Worm (Caenorhabditis elegans) whole organism, late embryonic: Measurements from ENCODE around the gene hpd-1.

Source experiments
- ceh-31 ChIP-seq: sonication (generic microtip); optimal IDR thresholded peaks from 2 replicates; lab custom pipeline; 2016; ENCODE audit warnings: missing genetic modification characterization, missing compliant biosample characterization
- dve-1 ChIP-seq: sonication (generic microtip); optimal IDR thresholded peaks from 2 replicates; lab custom pipeline; 2017; ENCODE audit warnings: antibody characterized with exemption, mild to moderate bottlenecking, missing genetic modification characterization, missing compliant biosample characterization
- elt-2 ChIP-seq: sonication (generic microtip); optimal IDR thresholded peaks from 2 replicates; lab custom pipeline; 2016; ENCODE audit warnings: missing genetic modification reagents, missing genetic modification characterization, missing compliant biosample characterization
- ets-4 ChIP-seq: sonication (generic microtip); optimal IDR thresholded peaks from 2 replicates; lab custom pipeline; 2016; ENCODE audit warnings: missing genetic modification characterization, missing compliant biosample characterization
- fkh-10 ChIP-seq: fragments of 150-350 bp; optimal IDR thresholded peaks from 2 replicates; lab custom pipeline; 2014; ENCODE audit warnings: missing biosample characterization, missing genetic modification reagents, missing genetic modification characterization
- nhr-11 ChIP-seq: fragments of 150-350 bp; optimal IDR thresholded peaks from 2 replicates; lab custom pipeline; 2014; ENCODE audit warnings: missing biosample characterization, missing genetic modification characterization
- pha-4 ChIP-seq: fragments of 150-350 bp; optimal IDR thresholded peaks from 2 replicates; lab custom pipeline; 2018; ENCODE audit warnings: missing biosample characterization, missing genetic modification reagents, missing genetic modification characterization
- pqm-1 ChIP-seq: sonication (generic microtip); optimal IDR thresholded peaks from 2 replicates; lab custom pipeline; 2016; ENCODE audit warnings: missing genetic modification characterization, missing compliant biosample characterization
- sox-2 ChIP-seq: fragments of 200-800 bp; sonication (Bioruptor generic); IDR thresholded peaks from 2 replicates; pipeline ENCODE4 v1.3.6; 2022; ENCODE audit warnings: missing genetic modification reagents, missing genetic modification characterization, missing compliant biosample characterization

DNA sequence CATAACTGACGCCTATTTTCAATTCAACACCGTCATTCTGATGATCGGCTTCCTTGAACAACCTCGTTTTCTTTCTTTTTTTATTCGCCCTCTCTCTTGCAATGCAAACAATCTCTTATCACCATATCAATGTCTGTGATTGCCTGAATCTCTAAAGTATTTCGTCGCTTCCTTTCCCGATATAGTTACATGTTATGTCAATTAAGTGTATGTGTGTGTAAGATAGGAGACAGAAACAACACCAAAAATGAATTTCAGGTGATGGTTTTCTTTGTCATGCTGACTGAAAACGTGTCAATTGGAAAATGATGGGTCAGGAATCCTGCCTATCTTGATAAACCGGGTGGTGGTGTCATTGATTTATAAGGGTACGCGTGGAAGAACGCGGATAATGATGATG lies 2.0 kb upstream of the hpd-1 start:
- peak; percentile 74 for TF ChIP-seq elt-2 (tag; lab: Kevin White, UChicago)
- no peak for TF ChIP-seq fkh-10 (GFP tag; lab: Kevin White, UChicago)
- no peak for TF ChIP-seq sox-2 (GFP tag; lab: Robert Waterston, UW)
- no peak for TF ChIP-seq ceh-31 (tag; lab: Kevin White, UChicago)
- TF ChIP-seq nhr-11 (tag; lab: Kevin White, UChicago): no peak
- TF ChIP-seq pqm-1: no peak
- no peak for TF ChIP-seq pha-4 (tag; lab: Kevin White, UChicago)
- no peak for TF ChIP-seq dve-1 (tag; lab: Kevin White, UChicago)
- no peak for TF ChIP-seq ets-4 (tag; lab: Kevin White, UChicago)
